Worm (Caenorhabditis elegans) whole organism, L4 larva: Measurements from ENCODE around the gene C14A4.7.

Experiments
- F37D6.2 ChIP-seq: sonication (generic microtip); optimal IDR thresholded peaks from 2 replicates; lab custom pipeline; 2016; ENCODE audit warnings: mild to moderate bottlenecking, missing genetic modification characterization, missing compliant biosample characterization
- T20F7.1 ChIP-seq: fragments of 200-800 bp; sonication (Bioruptor generic); optimal IDR thresholded peaks from 2 replicates; lab custom pipeline; 2018; ENCODE audit warnings: mild to moderate bottlenecking, missing genetic modification characterization, missing compliant biosample characterization
- Y48G9A.11 ChIP-seq: fragments of 200-800 bp; sonication (Bioruptor generic); IDR thresholded peaks from 2 replicates; pipeline ENCODE4 v1.3.6; 2022; ENCODE audit warnings: missing genetic modification reagents, missing genetic modification characterization, missing compliant biosample characterization
- aha-1 ChIP-seq: fragments of 150-350 bp; peaks from one replicate; lab custom pipeline; 2014; ENCODE audit warnings: missing biosample characterization, missing genetic modification characterization
- attf-4 ChIP-seq: sonication (generic microtip); optimal IDR thresholded peaks from 3 replicates; lab custom pipeline; 2017; ENCODE audit warnings: missing biosample characterization, missing genetic modification characterization
- ceh-62 ChIP-seq: sonication (generic microtip); optimal IDR thresholded peaks from 2 replicates; lab custom pipeline; 2017; ENCODE audit warnings: missing biosample characterization, missing genetic modification characterization
- cey-2 ChIP-seq: sonication (generic microtip); optimal IDR thresholded peaks from 3 replicates; lab custom pipeline; 2017; ENCODE audit warnings: missing genetic modification characterization, mild to moderate bottlenecking, missing compliant biosample characterization, antibody characterized with exemption, borderline replicate concordance; ENCODE audit not compliant: insufficient read depth
- daf-16 ChIP-seq, 3 experiments: sonication (generic microtip); optimal IDR thresholded peaks; 2 replicates each; lab custom pipeline; 2016 to 2017; ENCODE audit warnings: missing genetic modification characterization in 3 of 3, missing genetic modification reagents in 3 of 3, mild to moderate bottlenecking in 2 of 3, missing compliant biosample characterization in 2 of 3, missing biosample characterization in 1 of 3, moderate library complexity in 1 of 3
- dmd-9 ChIP-seq: fragments of 200-800 bp; sonication (Bioruptor generic); IDR thresholded peaks from 2 replicates; pipeline ENCODE4 v1.3.6; 2022; ENCODE audit warnings: missing genetic modification reagents, missing genetic modification characterization, missing compliant biosample characterization
- dve-1 ChIP-seq: sonication (generic microtip); optimal IDR thresholded peaks from 2 replicates; lab custom pipeline; 2017; ENCODE audit warnings: antibody characterized with exemption, mild to moderate bottlenecking, missing genetic modification characterization, missing compliant biosample characterization; ENCODE audit not compliant: insufficient read depth
- egl-43 ChIP-seq: fragments of 200-800 bp; sonication (Bioruptor generic); IDR thresholded peaks from 2 replicates; pipeline ENCODE4 v1.3.6; 2022; ENCODE audit warnings: missing genetic modification reagents, missing genetic modification characterization, missing compliant biosample characterization
- fos-1 ChIP-seq: fragments of 150-350 bp; optimal IDR thresholded peaks from 2 replicates; lab custom pipeline; 2014; ENCODE audit warnings: missing biosample characterization, missing genetic modification characterization
- hif-1 ChIP-seq, 2 experiments: sonication (generic microtip); optimal IDR thresholded peaks; 2 replicates each; lab custom pipeline; 2016 to 2017; ENCODE audit warnings: missing compliant biosample characterization in 2 of 2, missing genetic modification characterization in 2 of 2, missing genetic modification reagents in 2 of 2, missing genotype in 2 of 2, mild to moderate bottlenecking in 1 of 2
- hlh-11 ChIP-seq: fragments of 200-800 bp; sonication (Bioruptor generic); optimal IDR thresholded peaks from 2 replicates; lab custom pipeline; 2018; ENCODE audit warnings: mild to moderate bottlenecking, missing genetic modification characterization, missing compliant biosample characterization
- hlh-30 ChIP-seq: sonication (generic microtip); optimal IDR thresholded peaks from 2 replicates; lab custom pipeline; 2017; ENCODE audit warnings: antibody characterized with exemption, mild to moderate bottlenecking, missing genetic modification characterization, missing compliant biosample characterization; ENCODE audit not compliant: insufficient read depth
- lin-1 ChIP-seq: fragments of 200-800 bp; sonication (Bioruptor generic); IDR thresholded peaks from 2 replicates; pipeline ENCODE4 v1.3.6; 2022; ENCODE audit warnings: missing genetic modification reagents, missing genetic modification characterization, missing compliant biosample characterization
- lin-15B ChIP-seq: fragments of 150-350 bp; sonication (generic microtip); optimal IDR thresholded peaks from 3 replicates; lab custom pipeline; 2014; ENCODE audit warnings: missing biosample characterization, missing genetic modification characterization
- lin-29 ChIP-seq: fragments of 200-800 bp; sonication (Bioruptor generic); IDR thresholded peaks from 2 replicates; pipeline ENCODE4 v1.3.6; 2022; ENCODE audit warnings: missing genetic modification reagents, missing genetic modification characterization, missing compliant biosample characterization
- lsy-2 ChIP-seq, 2 experiments: fragments of 150-350 bp in 1 of 2; sonication (generic microtip) in 1 of 2; optimal IDR thresholded peaks; 2 replicates each; lab custom pipeline; 2014 to 2017; ENCODE audit warnings: missing biosample characterization in 2 of 2, missing genetic modification characterization in 2 of 2
- madf-5 ChIP-seq, 2 experiments: fragments of 200-800 bp; sonication (Bioruptor generic); IDR thresholded peaks; 2 replicates each; pipeline ENCODE4 v1.3.6; 2022; ENCODE audit warnings: missing compliant biosample characterization in 2 of 2, missing genetic modification characterization in 2 of 2
- mdl-1 ChIP-seq, 2 experiments: fragments of 150-350 bp in 1 of 2; sonication (generic microtip) in 1 of 2; optimal IDR thresholded peaks; 2 replicates each; lab custom pipeline; 2014 to 2017; ENCODE audit warnings: missing biosample characterization in 2 of 2, missing genetic modification characterization in 2 of 2
- mdt-29 ChIP-seq: fragments of 200-800 bp; sonication (Bioruptor generic); IDR thresholded peaks from 2 replicates; pipeline ENCODE4 v1.3.6; 2022; ENCODE audit warnings: missing genetic modification reagents, missing genetic modification characterization, missing compliant biosample characterization
- mep-1 ChIP-seq: fragments of 150-350 bp; sonication (generic microtip); optimal IDR thresholded peaks from 3 replicates; lab custom pipeline; 2014; ENCODE audit warnings: missing biosample characterization, missing genetic modification characterization
- mes-2 ChIP-seq: sonication (generic microtip); optimal IDR thresholded peaks from 2 replicates; lab custom pipeline; 2016; ENCODE audit warnings: missing genotype, mild to moderate bottlenecking, missing genetic modification characterization, missing compliant biosample characterization; ENCODE audit not compliant: poor library complexity, severe bottlenecking
- mxl-2 ChIP-seq: fragments of 200-800 bp; sonication (Bioruptor generic); conservative IDR thresholded peaks from 2 replicates; pipeline ENCODE4 v1.3.6; 2022; ENCODE audit warnings: missing genetic modification reagents, missing genetic modification characterization, missing compliant biosample characterization
- mxl-3 ChIP-seq: fragments of 200-800 bp; sonication (Bioruptor generic); optimal IDR thresholded peaks from 2 replicates; lab custom pipeline; 2018; ENCODE audit warnings: mild to moderate bottlenecking, missing genetic modification characterization, missing compliant biosample characterization
- nhr-11 ChIP-seq: fragments of 150-350 bp; optimal IDR thresholded peaks from 2 replicates; lab custom pipeline; 2014; ENCODE audit warnings: missing biosample characterization, missing genetic modification characterization
- nhr-111 ChIP-seq: fragments of 200-800 bp; sonication (Bioruptor generic); optimal IDR thresholded peaks from 2 replicates; lab custom pipeline; 2018; ENCODE audit warnings: mild to moderate bottlenecking, missing genetic modification characterization, missing compliant biosample characterization
- nhr-25 ChIP-seq: sonication (generic microtip); optimal IDR thresholded peaks from 2 replicates; lab custom pipeline; 2017; ENCODE audit warnings: missing genetic modification characterization, mild to moderate bottlenecking, missing compliant biosample characterization, antibody characterized with exemption, moderate library complexity, borderline replicate concordance; ENCODE audit not compliant: insufficient read depth
- nhr-28 ChIP-seq: fragments of 150-350 bp; optimal IDR thresholded peaks from 2 replicates; lab custom pipeline; 2014; ENCODE audit warnings: missing biosample characterization, missing genetic modification characterization
- nhr-41 ChIP-seq: fragments of 200-800 bp; sonication (Bioruptor generic); IDR thresholded peaks from 2 replicates; pipeline ENCODE4 v1.3.6; 2022; ENCODE audit warnings: missing genetic modification reagents, missing genetic modification characterization, missing compliant biosample characterization
- nhr-48 ChIP-seq: sonication (generic microtip); optimal IDR thresholded peaks from 2 replicates; lab custom pipeline; 2016; ENCODE audit warnings: mild to moderate bottlenecking, missing genetic modification characterization, missing compliant biosample characterization
- nhr-6 ChIP-seq: fragments of 150-350 bp; optimal IDR thresholded peaks from 2 replicates; lab custom pipeline; 2014; ENCODE audit warnings: missing biosample characterization, missing genetic modification characterization
- nhr-76 ChIP-seq: fragments of 150-350 bp; optimal IDR thresholded peaks from 2 replicates; lab custom pipeline; 2014; ENCODE audit warnings: missing biosample characterization, missing genetic modification characterization
- nhr-77 ChIP-seq: fragments of 150-350 bp; optimal IDR thresholded peaks from 2 replicates; lab custom pipeline; 2014; ENCODE audit warnings: missing biosample characterization, missing genetic modification characterization
- pqm-1 ChIP-seq: sonication (generic microtip); optimal IDR thresholded peaks from 2 replicates; lab custom pipeline; 2017; ENCODE audit warnings: missing biosample characterization, missing genetic modification characterization
- set-16 ChIP-seq: fragments of 200-800 bp; sonication (Bioruptor generic); IDR thresholded peaks from 2 replicates; pipeline ENCODE4 v1.3.6; 2022; ENCODE audit warnings: missing genetic modification reagents, missing genetic modification characterization, missing compliant biosample characterization
- skn-1 ChIP-seq: fragments of 150-350 bp; optimal IDR thresholded peaks from 2 replicates; lab custom pipeline; 2014; ENCODE audit warnings: missing biosample characterization, missing genetic modification characterization
- tra-1 ChIP-seq: fragments of 200-800 bp; sonication (Bioruptor generic); IDR thresholded peaks from 2 replicates; pipeline ENCODE4 v1.3.6; 2022; ENCODE audit warnings: missing genetic modification reagents, missing genetic modification characterization, missing compliant biosample characterization
- unc-62 ChIP-seq, 3 experiments: fragments of 150-350 bp in 1 of 3; sonication (generic microtip); optimal IDR thresholded peaks in 2 of 3; peaks in 1 of 3; 1 replicate in 1 of 3; 2 replicates in 2 of 3; lab custom pipeline; 2014 to 2017; ENCODE audit warnings: missing biosample characterization in 3 of 3, missing genetic modification characterization in 3 of 3, missing genetic modification reagents in 3 of 3, missing genotype in 1 of 3
- vab-7 ChIP-seq: fragments of 200-800 bp; sonication (Bioruptor generic); IDR thresholded peaks from 2 replicates; pipeline ENCODE4 v1.3.6; 2022; ENCODE audit warnings: missing genetic modification reagents, missing genetic modification characterization, missing compliant biosample characterization

C14A4.7 gene

DNA sequence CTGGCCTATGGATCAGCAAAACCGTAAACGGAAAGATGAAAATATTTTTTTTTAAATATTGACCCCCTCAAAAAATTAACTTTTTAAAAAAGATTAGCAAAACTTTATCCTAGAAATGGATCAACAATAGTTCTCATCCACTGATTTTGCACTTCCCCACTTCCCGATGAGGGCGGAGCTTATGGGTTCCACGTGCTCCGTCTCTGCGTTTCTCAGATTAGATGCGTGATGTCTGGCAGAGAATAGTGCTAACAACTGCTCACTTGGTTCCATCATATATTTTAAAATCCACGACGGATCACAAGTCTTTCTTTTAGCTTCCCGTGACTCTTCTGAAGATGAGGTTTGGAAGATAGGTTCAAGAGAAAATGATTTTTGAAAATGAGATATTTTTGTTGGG is 38.0 kb downstream of the C14A4.7 start:
- no peak for TF ChIP-seq F37D6.2 (tag; lab: Kevin White, UChicago)
- peak; percentile 25 for TF ChIP-seq mxl-3 (GFP tag; lab: Kevin White, UChicago)
- TF ChIP-seq mes-2: no peak
- no peak for TF ChIP-seq nhr-6 (tag; lab: Kevin White, UChicago)
- no peak for TF ChIP-seq mxl-2 (GFP tag; lab: Robert Waterston, UW)
- no peak for TF ChIP-seq set-16 (GFP tag; lab: Robert Waterston, UW)
- TF ChIP-seq daf-16 (GFP tag; optimal IDR thresholded peaks at IDR 0.05; lab: Kevin White, UChicago): peak in 1 of 2 experiments; percentile 43
- no peak for TF ChIP-seq daf-16 (tag; optimal IDR thresholded peaks at IDR 0.05; lab: Kevin White, UChicago)
- TF ChIP-seq vab-7 (GFP tag; lab: Robert Waterston, UW): no peak
- TF ChIP-seq mdl-1 (tag; optimal IDR thresholded peaks at IDR 0.05; lab: Kevin White, UChicago): peak in 1 of 2 experiments; percentile 3
- TF ChIP-seq mdt-29 (GFP tag; lab: Robert Waterston, UW): no peak
- TF ChIP-seq lin-15B (tag; lab: Kevin White, UChicago): no peak
- TF ChIP-seq nhr-11 (tag; lab: Kevin White, UChicago): peak; percentile 87
- TF ChIP-seq hlh-30 (tag; lab: Kevin White, UChicago): peak; percentile 66
- TF ChIP-seq mep-1 (tag; lab: Kevin White, UChicago): no peak
- TF ChIP-seq lin-29 (GFP tag; lab: Robert Waterston, UW): no peak
- TF ChIP-seq nhr-76 (tag; lab: Kevin White, UChicago): no peak
- no peak for TF ChIP-seq nhr-41 (GFP tag; lab: Robert Waterston, UW)
- TF ChIP-seq Y48G9A.11 (GFP tag; lab: Robert Waterston, UW): no peak
- TF ChIP-seq pqm-1 (tag; lab: Kevin White, UChicago): no peak
- no peak for TF ChIP-seq nhr-111 (GFP tag; lab: Kevin White, UChicago)
- no peak for TF ChIP-seq lin-1 (GFP tag; lab: Robert Waterston, UW)
- TF ChIP-seq ceh-62 (tag; lab: Kevin White, UChicago): no peak
- no peak for TF ChIP-seq skn-1

DNA sequence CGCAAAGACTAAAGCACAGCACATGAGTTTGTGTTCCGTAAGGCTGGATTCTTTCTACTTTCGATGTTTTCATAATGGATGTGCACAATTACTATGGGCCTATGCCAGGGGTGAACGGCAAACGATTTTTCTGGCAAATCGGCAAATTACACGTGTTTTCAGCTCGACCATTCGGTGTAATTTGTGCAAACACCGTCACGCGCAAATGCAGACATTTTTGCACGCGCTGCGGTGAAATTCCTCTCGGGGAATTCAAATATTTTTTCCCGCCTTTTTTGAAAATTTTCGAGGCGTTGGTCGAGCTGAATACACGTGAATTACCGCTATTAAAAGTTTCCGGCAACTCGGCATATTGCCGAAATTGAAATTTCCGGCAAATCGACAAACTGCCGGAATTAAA is 38.8 kb downstream of the C14A4.7 start:
- 0 out of 4 replicates have a peak, but pooled peaks of 1 of the 2 experiments have one; percentile 63 for TF ChIP-seq madf-5 (GFP tag; IDR thresholded peaks at IDR 0.05; lab: Robert Waterston, UW)
- peak; percentile 34 for TF ChIP-seq aha-1 (tag; lab: Kevin White, UChicago)
- 0 out of 2 replicates have a peak, but pooled peaks have one; percentile 38 for TF ChIP-seq Y48G9A.11 (GFP tag; lab: Robert Waterston, UW)

DNA sequence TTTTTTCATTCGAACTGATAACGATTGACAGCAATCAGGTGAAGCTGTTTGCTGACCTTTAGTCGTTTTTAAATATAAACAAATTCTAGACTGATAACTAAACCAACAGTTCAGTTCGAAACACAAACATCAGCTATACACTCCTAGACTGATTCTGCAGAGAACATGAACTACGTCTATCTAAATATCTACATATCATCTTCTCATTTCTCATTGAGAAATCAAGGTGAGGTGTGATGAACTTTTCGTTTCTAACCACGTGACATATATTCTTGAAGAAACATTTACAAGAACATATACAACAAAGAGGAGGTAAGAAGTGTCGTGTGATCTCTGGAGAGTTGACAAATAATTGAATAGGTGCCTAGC is 39.2 kb downstream of the C14A4.7 start:
- TF ChIP-seq dmd-9 (GFP tag; lab: Robert Waterston, UW): no peak
- TF ChIP-seq unc-62 (GFP tag; optimal IDR thresholded peaks at IDR 0.05 in 1 of 2; lab: Kevin White, UChicago): peak in 1 of 2 experiments; percentile 70
- TF ChIP-seq unc-62 (tag; optimal IDR thresholded peaks at IDR 0.05; lab: Kevin White, UChicago): no peak
- peak; percentile 53 for TF ChIP-seq hlh-11 (tag; lab: Kevin White, UChicago)
- peak; percentile 38 for TF ChIP-seq cey-2 (tag; lab: Kevin White, UChicago)
- TF ChIP-seq lsy-2 (tag; optimal IDR thresholded peaks at IDR 0.05; lab: Kevin White, UChicago): peak in 1 of 2 experiments; percentile 57
- TF ChIP-seq mep-1 (tag; lab: Kevin White, UChicago): peak; percentile 66
- TF ChIP-seq dve-1 (tag; lab: Kevin White, UChicago): peak; percentile 85
- peak; percentile 6 for TF ChIP-seq nhr-25 (tag; lab: Kevin White, UChicago)
- TF ChIP-seq mdl-1 (tag; optimal IDR thresholded peaks at IDR 0.05; lab: Kevin White, UChicago): peak in 1 of 2 experiments; percentile 68
- 0 out of 2 replicates have a peak, but pooled peaks have one; percentile 2 for TF ChIP-seq tra-1 (GFP tag; lab: Robert Waterston, UW)
- peak; percentile 25 for TF ChIP-seq nhr-77 (tag; lab: Kevin White, UChicago)
- TF ChIP-seq T20F7.1: peak; percentile 40
- TF ChIP-seq egl-43 (GFP tag; lab: Robert Waterston, UW): no peak
- TF ChIP-seq hif-1 (tag; optimal IDR thresholded peaks at IDR 0.05; lab: Kevin White, UChicago): peak in 1 of 2 experiments; percentile 3
- TF ChIP-seq attf-4: no peak
- TF ChIP-seq hlh-30 (tag; lab: Kevin White, UChicago): peak; percentile 94
- no peak for TF ChIP-seq ceh-62 (tag; lab: Kevin White, UChicago)
- TF ChIP-seq mxl-3 (GFP tag; lab: Kevin White, UChicago): peak; percentile 2
- no peak for TF ChIP-seq daf-16 (GFP tag; optimal IDR thresholded peaks at IDR 0.05; lab: Kevin White, UChicago)
- TF ChIP-seq daf-16 (tag; optimal IDR thresholded peaks at IDR 0.05; lab: Kevin White, UChicago): peak; percentile 95
- TF ChIP-seq nhr-11 (tag; lab: Kevin White, UChicago): peak; percentile 29
- no peak for TF ChIP-seq fos-1
- peak; percentile 26 for TF ChIP-seq pqm-1 (tag; lab: Kevin White, UChicago)
- peak; percentile 87 for TF ChIP-seq nhr-28 (tag; lab: Kevin White, UChicago)
- TF ChIP-seq nhr-48 (tag; lab: Kevin White, UChicago): peak; percentile 0
